Worm (Caenorhabditis elegans) whole organism, mixed stage, embryonic: Measurements from ENCODE around the gene tag-297.

Source experiments
- pha-4 ChIP-seq: fragments of 150-350 bp; optimal IDR thresholded peaks from 2 replicates; lab custom pipeline; 2018; ENCODE audit warnings: missing biosample characterization, missing genetic modification reagents, missing genetic modification characterization
- unc-62 ChIP-seq: fragments of 150-350 bp; optimal IDR thresholded peaks from 2 replicates; lab custom pipeline; 2014; ENCODE audit warnings: missing biosample characterization, missing genetic modification reagents, missing genetic modification characterization

- no peak for TF ChIP-seq unc-62
- no peak for TF ChIP-seq pha-4 (tag; lab: Kevin White, UChicago)
These were observed 6.6 kb downstream of the tag-297 start for ce11 chrII:14634042-14634441.
